Fruit fly (Drosophila melanogaster) whole organism, embryonic: ENCODE measurements around the gene CG13454.

ENCODE experiments used
- Ada2b ChIP-seq: fragments of 200-800 bp; sonication (Bioruptor generic); IDR thresholded peaks from 2 replicates; pipeline ENCODE4 v1.3.6; 2022; ENCODE audit warnings: missing biosample characterization, missing genetic modification characterization
- B-H1 ChIP-seq: fragments of 200-800 bp; sonication (Bioruptor generic); IDR thresholded peaks from 3 replicates; pipeline ENCODE4 v1.3.6; 2022; ENCODE audit warnings: missing biosample characterization, missing genetic modification characterization
- B-H2 ChIP-seq: fragments of 200-800 bp; sonication (Bioruptor generic); optimal IDR thresholded peaks from 2 replicates; lab custom pipeline; 2018; ENCODE audit warnings: missing biosample characterization, mild to moderate bottlenecking, missing genetic modification characterization
- CG10274 ChIP-seq: fragments of 200-800 bp; sonication (Bioruptor generic); optimal IDR thresholded peaks from 3 replicates; lab custom pipeline; 2017; ENCODE audit warnings: missing biosample characterization, mild to moderate bottlenecking, missing genetic modification characterization
- CG10462 ChIP-seq: fragments of 200-800 bp; sonication (Bioruptor generic); optimal IDR thresholded peaks from 2 replicates; lab custom pipeline; 2016; ENCODE audit warnings: missing biosample characterization, missing genetic modification characterization
- CG10565 ChIP-seq: fragments of 200-800 bp; sonication (Bioruptor generic); optimal IDR thresholded peaks from 3 replicates; lab custom pipeline; 2016; ENCODE audit warnings: missing biosample characterization, mild to moderate bottlenecking, missing genetic modification characterization
- CG12219 ChIP-seq: fragments of 200-800 bp; sonication (Bioruptor generic); optimal IDR thresholded peaks from 3 replicates; lab custom pipeline; 2018; ENCODE audit warnings: missing biosample characterization, mild to moderate bottlenecking, missing genetic modification characterization
- CG1603 ChIP-seq: fragments of 200-800 bp; sonication (Bioruptor generic); optimal IDR thresholded peaks from 2 replicates; lab custom pipeline; 2019; ENCODE audit warnings: missing biosample characterization, mild to moderate bottlenecking, missing genetic modification characterization, moderate library complexity
- CG1647 ChIP-seq: fragments of 200-800 bp; sonication (Bioruptor generic); optimal IDR thresholded peaks from 3 replicates; lab custom pipeline; 2016; ENCODE audit warnings: missing biosample characterization, missing genetic modification characterization
- CG1832 ChIP-seq: fragments of 200-800 bp; sonication (Bioruptor generic); optimal IDR thresholded peaks from 2 replicates; lab custom pipeline; 2017; ENCODE audit warnings: missing biosample characterization, mild to moderate bottlenecking, missing genetic modification characterization, inconsistent platforms
- CG2202 ChIP-seq: fragments of 200-800 bp; sonication (Bioruptor generic); optimal IDR thresholded peaks from 2 replicates; lab custom pipeline; 2018; ENCODE audit warnings: missing biosample characterization, mild to moderate bottlenecking, missing genetic modification characterization
- CG4617 ChIP-seq: fragments of 200-800 bp; sonication (Bioruptor generic); optimal IDR thresholded peaks from 3 replicates; lab custom pipeline; 2016; ENCODE audit warnings: missing biosample characterization, missing genetic modification characterization, borderline replicate concordance
- CG4820 ChIP-seq: fragments of 200-800 bp; sonication (Bioruptor generic); optimal IDR thresholded peaks from 3 replicates; lab custom pipeline; 2016; ENCODE audit warnings: missing biosample characterization, missing genetic modification characterization
- CG5245 ChIP-seq: fragments of 200-800 bp; sonication (Bioruptor generic); optimal IDR thresholded peaks from 3 replicates; lab custom pipeline; 2016; ENCODE audit warnings: missing biosample characterization, missing genetic modification characterization
- CG6813 ChIP-seq: fragments of 200-800 bp; sonication (Bioruptor generic); optimal IDR thresholded peaks from 2 replicates; lab custom pipeline; 2017; ENCODE audit warnings: missing biosample characterization, missing genetic modification characterization, mild to moderate bottlenecking, moderate library complexity, missing genetic modification reagents
- CG7786 ChIP-seq: fragments of 200-800 bp; sonication (Bioruptor generic); optimal IDR thresholded peaks from 2 replicates; lab custom pipeline; 2016; ENCODE audit warnings: missing biosample characterization, missing genetic modification characterization
- CG9215 ChIP-seq: fragments of 200-800 bp; sonication (Bioruptor generic); IDR thresholded peaks from 2 replicates; pipeline ENCODE4 v1.3.6; 2022; ENCODE audit warnings: missing biosample characterization, missing genetic modification characterization
- CG9437 ChIP-seq: fragments of 200-800 bp; sonication (Bioruptor generic); optimal IDR thresholded peaks from 2 replicates; lab custom pipeline; 2018; ENCODE audit warnings: missing biosample characterization, mild to moderate bottlenecking, missing genetic modification characterization
- Dref ChIP-seq: fragments of 200-800 bp; sonication (Bioruptor generic); IDR thresholded peaks from 2 replicates; pipeline ENCODE4 v1.3.6; 2022; ENCODE audit warnings: missing biosample characterization, missing genetic modification characterization
- Elba2 ChIP-seq: fragments of 200-800 bp; sonication (Bioruptor generic); optimal IDR thresholded peaks from 3 replicates; lab custom pipeline; 2016; ENCODE audit warnings: missing biosample characterization, missing genetic modification characterization
- Fer3 ChIP-seq: fragments of 200-800 bp; sonication (Bioruptor generic); optimal IDR thresholded peaks from 2 replicates; lab custom pipeline; 2018; ENCODE audit warnings: missing biosample characterization, mild to moderate bottlenecking, missing genetic modification characterization, moderate library complexity
- Gug ChIP-seq: fragments of 200-800 bp; sonication (Bioruptor generic); IDR thresholded peaks from 4 replicates; pipeline ENCODE4 v1.3.6; 2022; ENCODE audit warnings: missing biosample characterization, missing genetic modification characterization
- Hr51 ChIP-seq, 2 experiments: fragments of 200-800 bp; sonication (Bioruptor generic); optimal IDR thresholded peaks; 2 replicates in 1 of 2; 3 replicates in 1 of 2; lab custom pipeline; 2016 to 2018; ENCODE audit warnings: missing biosample characterization in 2 of 2, missing genetic modification characterization in 2 of 2, mild to moderate bottlenecking in 1 of 2, moderate library complexity in 1 of 2
- Mad ChIP-seq: fragments of 200-800 bp; sonication (Bioruptor generic); optimal IDR thresholded peaks from 2 replicates; lab custom pipeline; 2016; ENCODE audit warnings: missing biosample characterization, missing genetic modification characterization
- NFAT ChIP-seq: fragments of 200-800 bp; sonication (Bioruptor generic); IDR thresholded peaks from 2 replicates; pipeline ENCODE4 v1.3.6; 2022; ENCODE audit warnings: missing biosample characterization, missing genetic modification characterization
- Nf-YA ChIP-seq: fragments of 200-800 bp; sonication (Bioruptor generic); IDR thresholded peaks from 2 replicates; pipeline ENCODE4 v1.3.6; 2022; ENCODE audit warnings: missing biosample characterization, missing genetic modification characterization
- Opbp ChIP-seq: fragments of 200-800 bp; sonication (Bioruptor generic); IDR thresholded peaks from 3 replicates; pipeline ENCODE4 v1.3.6; 2022; ENCODE audit warnings: missing biosample characterization, missing genetic modification characterization; ENCODE audit not compliant: partially characterized antibody
- Trl ChIP-seq, 3 experiments: fragments of >200 bp in 2 of 3; fragments of 200-800 bp in 1 of 3; sonication (Bioruptor generic) in 1 of 3; optimal IDR thresholded peaks; 2 replicates in 1 of 3; 3 replicates in 2 of 3; lab custom pipeline; 2016 to 2017; ENCODE audit warnings: missing biosample characterization in 1 of 3, missing genetic modification characterization in 1 of 3
- Usf ChIP-seq: fragments of 200-800 bp; sonication (Bioruptor generic); optimal IDR thresholded peaks from 2 replicates; lab custom pipeline; 2017; ENCODE audit warnings: missing genotype, missing biosample characterization, missing genetic modification characterization
- ap ChIP-seq: fragments of 200-800 bp; sonication (Bioruptor generic); IDR thresholded peaks from 2 replicates; pipeline ENCODE4 v1.3.6; 2022; ENCODE audit warnings: missing biosample characterization, missing genetic modification characterization
- ara ChIP-seq: fragments of 200-800 bp; sonication (Bioruptor generic); IDR thresholded peaks from 2 replicates; pipeline ENCODE4 v1.3.6; 2022; ENCODE audit warnings: missing biosample characterization, missing genetic modification characterization
- cato ChIP-seq: fragments of 200-800 bp; sonication (Bioruptor generic); optimal IDR thresholded peaks from 2 replicates; lab custom pipeline; 2016; ENCODE audit warnings: missing biosample characterization, missing genetic modification characterization, borderline replicate concordance
- ems ChIP-seq: fragments of 200-800 bp; sonication (Bioruptor generic); optimal IDR thresholded peaks from 3 replicates; lab custom pipeline; 2016; ENCODE audit warnings: missing biosample characterization, missing genetic modification characterization
- fd96Cb ChIP-seq: fragments of 200-800 bp; sonication (Bioruptor generic); optimal IDR thresholded peaks from 2 replicates; lab custom pipeline; 2018; ENCODE audit warnings: missing biosample characterization, mild to moderate bottlenecking, missing genetic modification characterization, moderate library complexity
- gt ChIP-seq: fragments of 200-800 bp; sonication (Bioruptor generic); IDR thresholded peaks from 2 replicates; pipeline ENCODE4 v1.3.6; 2022; ENCODE audit warnings: missing biosample characterization, missing genetic modification characterization
- inv ChIP-seq: fragments of 200-800 bp; sonication (Bioruptor generic); IDR thresholded peaks from 2 replicates; pipeline ENCODE4 v1.3.6; 2022; ENCODE audit warnings: missing biosample characterization, missing genetic modification characterization; ENCODE audit not compliant: partially characterized antibody
- kni ChIP-seq: fragments of 200-800 bp; sonication (Bioruptor generic); optimal IDR thresholded peaks from 3 replicates; lab custom pipeline; 2017; ENCODE audit warnings: mild to moderate bottlenecking, missing biosample characterization, missing genetic modification reagents, missing genetic modification characterization
- knrl ChIP-seq: fragments of 200-800 bp; sonication (Bioruptor generic); IDR thresholded peaks from 3 replicates; pipeline ENCODE4 v1.3.6; 2022; ENCODE audit warnings: missing biosample characterization, missing genetic modification characterization; ENCODE audit not compliant: partially characterized antibody
- lilli ChIP-seq: fragments of 200-800 bp; sonication (Bioruptor generic); optimal IDR thresholded peaks from 3 replicates; lab custom pipeline; 2016; ENCODE audit warnings: missing biosample characterization, missing genetic modification characterization
- lov ChIP-seq, 2 experiments: fragments of 200-800 bp in 1 of 2; fragments of >200 bp in 1 of 2; sonication (Bioruptor generic) in 1 of 2; IDR thresholded peaks in 1 of 2; optimal IDR thresholded peaks in 1 of 2; 2 replicates in 1 of 2; 3 replicates in 1 of 2; pipeline versions ENCODE4 v1.3.6 to Lab custom; 2017 to 2022; ENCODE audit warnings: missing biosample characterization in 1 of 2, missing genetic modification characterization in 1 of 2
- nom ChIP-seq: fragments of 200-800 bp; sonication (Bioruptor generic); optimal IDR thresholded peaks from 2 replicates; lab custom pipeline; 2017; ENCODE audit warnings: missing biosample characterization, missing genetic modification characterization, mild to moderate bottlenecking, moderate library complexity, missing genetic modification reagents
- p53 ChIP-seq: fragments of 200-800 bp; sonication (Bioruptor generic); optimal IDR thresholded peaks from 2 replicates; lab custom pipeline; 2016; ENCODE audit warnings: missing biosample characterization, missing genetic modification characterization
- pros ChIP-seq: fragments of 200-800 bp; sonication (Bioruptor generic); optimal IDR thresholded peaks from 3 replicates; lab custom pipeline; 2019; ENCODE audit warnings: missing biosample characterization, mild to moderate bottlenecking, missing genetic modification characterization, moderate library complexity
- ro ChIP-seq: fragments of 200-800 bp; sonication (Bioruptor generic); IDR thresholded peaks from 2 replicates; pipeline ENCODE4 v1.3.6; 2022; ENCODE audit warnings: missing biosample characterization, missing genetic modification characterization
- seq ChIP-seq: fragments of 200-800 bp; sonication (Bioruptor generic); IDR thresholded peaks from 2 replicates; pipeline ENCODE4 v1.3.6; 2022; ENCODE audit warnings: missing biosample characterization, missing genetic modification characterization
- sug ChIP-seq: fragments of 200-800 bp; optimal IDR thresholded peaks from 2 replicates; lab custom pipeline; 2019; ENCODE audit warnings: missing biosample characterization, mild to moderate bottlenecking, missing genetic modification characterization, moderate library complexity
- unc-4 ChIP-seq: fragments of 200-800 bp; sonication (Bioruptor generic); IDR thresholded peaks from 2 replicates; pipeline ENCODE4 v1.3.6; 2022; ENCODE audit warnings: missing biosample characterization, missing genetic modification characterization; ENCODE audit not compliant: partially characterized antibody
- unpg ChIP-seq: fragments of 200-800 bp; sonication (Bioruptor generic); optimal IDR thresholded peaks from 3 replicates; lab custom pipeline; 2018; ENCODE audit warnings: missing biosample characterization, mild to moderate bottlenecking, missing genetic modification characterization, moderate library complexity

Gene CG13454

dm6 chr3L:15532368-15533030 is 15.6 kb upstream of the CG13454 start (continued):
- TF ChIP-seq lov (optimal IDR thresholded peaks at IDR 0.05; lab: Kevin White, UChicago) (no peak), lov (GFP tag; IDR thresholded peaks at IDR 0.05; lab: Robert Waterston, UW) (0 out of 3 replicates have a peak, but pooled peaks have one; percentile 27), B-H2 (GFP tag; lab: Kevin White, UChicago) (no peak), CG9215 (no peak), Usf (no peak), cato (GFP tag; lab: Kevin White, UChicago) (no peak), CG5245 (GFP tag; lab: Kevin White, UChicago) (no peak), nom (peak; percentile 34), ro (GFP tag; lab: Robert Waterston, UW) (no peak), Ada2b (GFP tag; lab: Robert Waterston, UW) (peak; percentile 59), sug (tag; lab: Kevin White, UChicago) (peak; percentile 14), CG1832 (no peak), B-H1 (GFP tag; lab: Robert Waterston, UW) (no peak; the same call in 2 of the 3 replicates), Mad (GFP tag; lab: Kevin White, UChicago) (no peak), CG4617 (GFP tag; lab: Kevin White, UChicago) (no peak), CG10274 (GFP tag; lab: Kevin White, UChicago) (peak; percentile 6), CG4820 (peak; percentile 44), CG10462 (GFP tag; lab: Kevin White, UChicago) (no peak), p53 (GFP tag; lab: Kevin White, UChicago) (no peak), Fer3 (tag; lab: Kevin White, UChicago) (peak; percentile 16), CG9437 (GFP tag; lab: Kevin White, UChicago) (peak; percentile 33), CG10565 (GFP tag; lab: Kevin White, UChicago) (no peak), CG7786 (GFP tag; lab: Kevin White, UChicago) (peak; percentile 15), Nf-YA (peak; percentile 53; the same call in 1 of the 2 replicates), ems (no peak), Dref (no peak), Elba2 (no peak), inv (no peak), NFAT (GFP tag; lab: Robert Waterston, UW) (no peak), Hr51 (GFP tag; optimal IDR thresholded peaks at IDR 0.05; lab: Kevin White, UChicago) (no peak), ap (GFP tag; lab: Robert Waterston, UW) (no peak), unc-4 (GFP tag; lab: Robert Waterston, UW) (no peak), gt (GFP tag; lab: Robert Waterston, UW) (no peak), Trl (optimal IDR thresholded peaks at IDR 0.05; lab: Kevin White, UChicago) (peak; percentile 60 to 70), Trl (GFP tag; optimal IDR thresholded peaks at IDR 0.05; lab: Kevin White, UChicago) (peak; percentile 56), Opbp (GFP tag; lab: Robert Waterston, UW) (no peak), unpg (GFP tag; lab: Kevin White, UChicago) (no peak), CG2202 (tag; lab: Kevin White, UChicago) (no peak), CG1647 (GFP tag; lab: Kevin White, UChicago) (no peak), kni (GFP tag; lab: Kevin White, UChicago) (peak; percentile 27), knrl (GFP tag; lab: Robert Waterston, UW) (no peak), lilli (no peak), CG6813 (GFP tag; lab: Kevin White, UChicago) (no peak), Gug (GFP tag; lab: Robert Waterston, UW) (peak; percentile 21; the same call in 1 of the 4 replicates), seq (no peak), fd96Cb (peak; percentile 66), pros (GFP tag; lab: Kevin White, UChicago) (peak; percentile 61), ara (no peak), CG12219 (GFP tag; lab: Kevin White, UChicago) (no peak), CG1603 (tag; lab: Kevin White, UChicago) (no peak)
